Fruit fly (Drosophila melanogaster): ENCODE measurements around the gene Uros1.

Gene Uros1

DNA sequence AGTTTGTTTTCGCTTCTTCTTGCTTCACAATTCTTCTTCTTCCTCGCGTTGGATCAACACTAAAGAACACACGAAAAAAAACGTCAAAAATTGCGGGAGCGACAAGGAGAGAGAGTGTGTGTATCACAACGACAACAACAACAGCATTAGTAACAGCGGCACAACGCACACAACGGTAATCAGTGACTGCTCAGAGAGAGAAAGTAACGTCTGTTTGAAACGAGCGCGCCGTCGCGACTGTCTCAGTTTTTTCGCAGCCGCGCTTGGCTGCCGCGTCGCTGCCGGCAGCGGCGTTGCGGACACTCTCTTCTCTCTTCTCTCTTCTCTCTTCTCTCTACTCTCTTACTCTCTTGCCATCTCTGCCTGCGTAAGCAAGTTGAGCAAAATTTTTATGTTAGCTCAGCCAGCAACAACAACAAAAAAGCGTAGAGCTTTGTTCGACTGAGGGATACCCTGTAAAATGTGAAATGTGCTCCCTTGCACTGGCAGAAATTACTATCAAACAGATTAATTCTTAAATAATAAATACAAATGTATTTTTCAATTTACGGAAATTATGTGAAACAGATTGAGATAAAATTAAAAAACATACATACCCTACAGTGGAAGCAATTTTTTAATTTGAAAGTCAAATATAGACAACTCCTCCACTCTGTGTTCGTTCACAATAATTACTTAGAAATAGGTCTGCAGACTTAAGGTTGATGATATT lies 8.3 kb downstream of the Uros1 start (continued):
- TF ChIP-seq Myb (GFP tag; optimal IDR thresholded peaks at IDR 0.05) (no peak), TFAM (GFP tag; optimal IDR thresholded peaks at IDR 0.05) (no peak), ase (GFP tag; IDR thresholded peaks at IDR 0.05) (peak; percentile 62; the same call in 2 of the 3 replicates), sens (GFP tag) (peak; percentile 90), br (optimal IDR thresholded peaks at IDR 0.05) (no peak), CG10147 (GFP tag; optimal IDR thresholded peaks at IDR 0.05) (peak; percentile 60), sr (GFP tag; IDR thresholded peaks at IDR 0.05) (no peak), CG17912 (GFP tag; optimal IDR thresholded peaks at IDR 0.05) (no peak), prd (optimal IDR thresholded peaks at IDR 0.05) (no peak), prd (GFP tag; IDR thresholded peaks at IDR 0.05) (peak; percentile 71), CG3995 (GFP tag; optimal IDR thresholded peaks at IDR 0.05) (no peak), abd-A (tag; optimal IDR thresholded peaks at IDR 0.05) (peak; percentile 18), CG1832 (GFP tag; optimal IDR thresholded peaks at IDR 0.05) (no peak), hb (GFP tag; IDR thresholded peaks at IDR 0.05; ENCODE audit: partially characterized antibody) (no peak), B-H1 (GFP tag; IDR thresholded peaks at IDR 0.05) (peak; percentile 59), CG3065 (GFP tag; optimal IDR thresholded peaks at IDR 0.05) (no peak), Sox102F (GFP tag; optimal IDR thresholded peaks at IDR 0.05) (peak; percentile 87), CG7987 (GFP tag; optimal IDR thresholded peaks at IDR 0.05) (peak; percentile 5), unc-4 (GFP tag; IDR thresholded peaks at IDR 0.05; ENCODE audit: partially characterized antibody) (peak; percentile 33), Dfd (GFP tag; optimal IDR thresholded peaks at IDR 0.05) (no peak), Antp (GFP tag; optimal IDR thresholded peaks at IDR 0.05) (no peak), pita (GFP tag; optimal IDR thresholded peaks at IDR 0.05) (no peak), CG7928 (GFP tag; optimal IDR thresholded peaks at IDR 0.05) (no peak), dm (GFP tag; optimal IDR thresholded peaks at IDR 0.05) (peak; percentile 4), disco-r (GFP tag; optimal IDR thresholded peaks at IDR 0.05) (peak; percentile 11), CG1647 (GFP tag; optimal IDR thresholded peaks at IDR 0.05) (peak; percentile 60), GATAe (GFP tag; conservative IDR thresholded peaks at IDR 0.05) (0 out of 2 replicates have a peak, but pooled peaks have one; percentile 19), schlank (tag; optimal IDR thresholded peaks at IDR 0.05) (no peak), CG14050 (GFP tag; IDR thresholded peaks at IDR 0.05) (peak; percentile 65; the same call in 2 of the 3 replicates), ftz-f1 (GFP tag; optimal IDR thresholded peaks at IDR 0.05) (peak; percentile 21), gem (tag; optimal IDR thresholded peaks at IDR 0.05) (peak; percentile 89), fd3F (GFP tag; optimal IDR thresholded peaks at IDR 0.05) (peak; percentile 60), sna (GFP tag; IDR thresholded peaks at IDR 0.05; ENCODE audit: partially characterized antibody) (no peak), Lhr (GFP tag; optimal IDR thresholded peaks at IDR 0.05) (peak; percentile 3), CG10274 (GFP tag; optimal IDR thresholded peaks at IDR 0.05) (peak; percentile 67), zf30C (GFP tag; optimal IDR thresholded peaks at IDR 0.05) (no peak), slp2 (GFP tag; optimal IDR thresholded peaks at IDR 0.05) (peak; percentile 43), CG11398 (GFP tag; optimal IDR thresholded peaks at IDR 0.05) (no peak), CG4730 (GFP tag; IDR thresholded peaks at IDR 0.05) (peak; percentile 73), CG13894 (tag; optimal IDR thresholded peaks at IDR 0.05) (no peak), jumu (GFP tag; optimal IDR thresholded peaks at IDR 0.05) (no peak), CG9932 (GFP tag; IDR thresholded peaks at IDR 0.05) (peak; percentile 41; the same call in 1 of the 2 replicates), CG15073 (GFP tag; optimal IDR thresholded peaks at IDR 0.05) (no peak), insv (GFP tag; optimal IDR thresholded peaks at IDR 0.05) (peak in 1 of 2 experiments; percentile 48), CG6272 (GFP tag; IDR thresholded peaks at IDR 0.05) (0 out of 2 replicates have a peak, but pooled peaks have one; percentile 12), Hmr (GFP tag; optimal IDR thresholded peaks at IDR 0.05) (peak; percentile 69), tna (GFP tag; IDR thresholded peaks at IDR 0.05; ENCODE audit: partially characterized antibody) (no peak), BEAF-32 (GFP tag; optimal IDR thresholded peaks at IDR 0.05) (no peak), Neu2 (GFP tag; optimal IDR thresholded peaks at IDR 0.05; ENCODE audit: borderline replicate concordance) (peak; percentile 55), CG12236 (GFP tag; optimal IDR thresholded peaks at IDR 0.05) (no peak)

All from whole organism, embryonic.